Worm (Caenorhabditis elegans): ENCODE measurements around the gene lab-2.

ce11 chrIII:7308600-7309109, 20.8 kb downstream of the lab-2 start, which contains the start of gene acbp-4:
- TF ChIP-seq unc-62 (GFP tag; optimal IDR thresholded peaks at IDR 0.05) (no peak), swsn-7 (tag; optimal IDR thresholded peaks at IDR 0.05) (no peak), ama-1 (optimal IDR thresholded peaks at IDR 0.05) (no peak), nhr-20 (tag; optimal IDR thresholded peaks at IDR 0.05) (no peak), fkh-8 (tag; optimal IDR thresholded peaks at IDR 0.05) (no peak), nhr-47 (tag; optimal IDR thresholded peaks at IDR 0.05) (no peak)
